Fruit fly (Drosophila melanogaster): ENCODE results near the gene CG9837.

- no peak for TF ChIP-seq usp (GFP tag; optimal IDR thresholded peaks at IDR 0.05)
- no peak for TF ChIP-seq CG8478 (optimal IDR thresholded peaks at IDR 0.05)
- TF ChIP-seq psq (optimal IDR thresholded peaks at IDR 0.05): no peak
- no peak for TF ChIP-seq EcR (GFP tag; optimal IDR thresholded peaks at IDR 0.05)
- TF ChIP-seq Dll (optimal IDR thresholded peaks at IDR 0.05): no peak
- TF ChIP-seq pan (optimal IDR thresholded peaks at IDR 0.05): no peak
These were observed 40.2 kb downstream of the CG9837 start, which contains the start of gene CG34301 for dm6 chr3R:8773135-8773534.
